Fruit fly (Drosophila melanogaster): ENCODE measurements around the gene CG17991.

CG17991 gene

DNA sequence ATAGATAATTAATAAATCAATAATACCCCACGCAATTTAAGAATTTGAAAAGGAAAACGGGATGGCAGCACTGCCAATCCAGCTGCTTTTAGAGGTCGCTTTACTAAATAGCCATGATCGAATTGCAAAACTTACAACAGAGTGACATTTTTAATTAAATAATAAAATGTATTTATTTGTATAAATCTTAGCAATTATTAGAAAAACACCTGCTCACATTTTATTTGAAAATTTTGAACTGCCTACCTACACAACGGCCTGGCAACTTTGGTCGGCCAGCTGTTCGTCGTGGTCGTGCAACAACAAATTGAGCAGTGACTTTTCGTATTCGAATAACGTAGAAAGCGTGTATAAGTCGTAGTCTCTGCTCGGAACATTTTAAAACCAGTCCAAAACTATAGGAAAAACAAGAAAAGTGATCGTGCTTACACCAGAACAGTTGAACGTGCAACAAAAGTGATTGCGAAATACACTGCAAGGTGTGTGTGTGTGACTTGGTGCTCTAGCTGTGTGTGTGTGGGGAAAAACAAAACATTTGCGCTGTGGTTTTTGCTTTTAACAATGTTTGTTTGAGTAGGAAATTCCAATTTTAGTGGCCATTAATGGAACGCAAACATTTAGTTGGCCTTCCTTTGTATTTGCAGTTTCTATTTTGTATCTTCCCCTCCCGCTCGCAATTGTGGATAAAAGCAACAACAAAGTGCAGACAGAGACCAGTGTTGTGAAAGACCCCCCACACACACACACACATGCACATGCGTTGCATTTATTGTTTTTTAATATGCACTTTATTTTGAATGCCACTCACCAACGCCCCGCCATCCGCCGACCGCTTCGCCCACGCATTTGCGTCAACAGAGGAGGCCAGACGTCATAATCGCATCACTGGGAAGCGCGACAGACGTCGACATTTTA is 33.7 kb downstream of the CG17991 start, which contains the start of gene CG5938 (continued):
- TF ChIP-seq CG17186 (GFP tag; optimal IDR thresholded peaks at IDR 0.05) = no peak
- TF ChIP-seq danr (GFP tag; IDR thresholded peaks at IDR 0.05) = no peak
- no peak for TF ChIP-seq CG2889 (GFP tag; IDR thresholded peaks at IDR 0.05)
- TF ChIP-seq CG6175 (GFP tag; IDR thresholded peaks at IDR 0.05) = no peak
- TF ChIP-seq CG3847 (GFP tag; IDR thresholded peaks at IDR 0.05) = peak; percentile 44
- peak; percentile 67 for TF ChIP-seq row (GFP tag; IDR thresholded peaks at IDR 0.05)
- TF ChIP-seq CG11504 (tag; optimal IDR thresholded peaks at IDR 0.05) = peak; percentile 50
- TF ChIP-seq org-1 (GFP tag; optimal IDR thresholded peaks at IDR 0.05) = no peak
- no peak for TF ChIP-seq CG4707 (GFP tag; optimal IDR thresholded peaks at IDR 0.05)
- no peak for TF ChIP-seq luna (GFP tag; optimal IDR thresholded peaks at IDR 0.05)
- peak; percentile 79 for TF ChIP-seq CG10267 (tag; optimal IDR thresholded peaks at IDR 0.05)
- TF ChIP-seq CG9932 (GFP tag; IDR thresholded peaks at IDR 0.05) = peak; percentile 26; the same call in 1 of the 2 replicates
- peak; percentile 22 for TF ChIP-seq Fer1 (GFP tag; optimal IDR thresholded peaks at IDR 0.05)
- TF ChIP-seq MESR4 (GFP tag; optimal IDR thresholded peaks at IDR 0.05) = peak; percentile 73
- 0 out of 4 replicates have a peak, but pooled peaks have one; percentile 9 for TF ChIP-seq Gug (GFP tag; IDR thresholded peaks at IDR 0.05)
- TF ChIP-seq CG11696 (GFP tag; IDR thresholded peaks at IDR 0.05) = no peak
- TF ChIP-seq Lim3 (GFP tag; IDR thresholded peaks at IDR 0.05) = no peak
- no peak for TF ChIP-seq CG7556 (GFP tag; optimal IDR thresholded peaks at IDR 0.05)
- no peak for TF ChIP-seq CG10543 (GFP tag; optimal IDR thresholded peaks at IDR 0.05)
- TF ChIP-seq chm (GFP tag; IDR thresholded peaks at IDR 0.05) = no peak
- 0 out of 2 replicates have a peak, but pooled peaks have one; percentile 10 for TF ChIP-seq CG10366 (GFP tag; IDR thresholded peaks at IDR 0.05)
- no peak for TF ChIP-seq CG16815 (GFP tag; optimal IDR thresholded peaks at IDR 0.05)
- 0 out of 3 replicates have a peak, but pooled peaks have one; percentile 31 for TF ChIP-seq so (GFP tag; IDR thresholded peaks at IDR 0.05)
- TF ChIP-seq Mad (GFP tag; optimal IDR thresholded peaks at IDR 0.05) = no peak
- TF ChIP-seq CG34224 (GFP tag; IDR thresholded peaks at IDR 0.05; ENCODE audit: partially characterized antibody) = peak; percentile 38; the same call in 2 of the 3 replicates
- TF ChIP-seq kni (GFP tag; optimal IDR thresholded peaks at IDR 0.05) = no peak
- TF ChIP-seq lbe (GFP tag; optimal IDR thresholded peaks at IDR 0.05) = peak; percentile 35
- TF ChIP-seq Fer3 (tag; optimal IDR thresholded peaks at IDR 0.05) = no peak
- TF ChIP-seq CG13894 (tag; optimal IDR thresholded peaks at IDR 0.05) = peak; percentile 13
- TF ChIP-seq Myb (GFP tag; optimal IDR thresholded peaks at IDR 0.05) = peak; percentile 0
- TF ChIP-seq Nf-YB (GFP tag; optimal IDR thresholded peaks at IDR 0.05) = no peak
- 0 out of 2 replicates have a peak, but pooled peaks have one; percentile 29 for TF ChIP-seq CG14441 (GFP tag; IDR thresholded peaks at IDR 0.05)
- TF ChIP-seq dpn (GFP tag; optimal IDR thresholded peaks at IDR 0.05) = peak in 1 of 2 experiments; percentile 42
- TF ChIP-seq CG11093 (GFP tag; IDR thresholded peaks at IDR 0.05) = no peak
- no peak for TF ChIP-seq Sry-β (GFP tag; optimal IDR thresholded peaks at IDR 0.05)
- TF ChIP-seq CG18262 (tag; optimal IDR thresholded peaks at IDR 0.05) = peak; percentile 36
- peak; percentile 18 for TF ChIP-seq CG7839 (tag; optimal IDR thresholded peaks at IDR 0.05)
- TF ChIP-seq CG17385 (GFP tag; optimal IDR thresholded peaks at IDR 0.05) = peak; percentile 48
- peak; percentile 8 for TF ChIP-seq CG10209 (GFP tag; optimal IDR thresholded peaks at IDR 0.05)
- no peak for TF ChIP-seq BtbVII (GFP tag; optimal IDR thresholded peaks at IDR 0.05)
- TF ChIP-seq dmrt11E (tag; optimal IDR thresholded peaks at IDR 0.05) = peak; percentile 13
- TF ChIP-seq CG10959 (GFP tag; IDR thresholded peaks at IDR 0.05) = 0 out of 2 replicates have a peak, but pooled peaks have one; percentile 13
- TF ChIP-seq CG10431 (GFP tag; optimal IDR thresholded peaks at IDR 0.05) = peak; percentile 57
- TF ChIP-seq hkb (optimal IDR thresholded peaks at IDR 0.05) = peak; percentile 26
- TF ChIP-seq hkb (GFP tag; IDR thresholded peaks at IDR 0.05) = no peak
- no peak for TF ChIP-seq fd64A (GFP tag; optimal IDR thresholded peaks at IDR 0.05)
- TF ChIP-seq CG18476 (GFP tag; optimal IDR thresholded peaks at IDR 0.05) = peak; percentile 19
- peak; percentile 26; the same call in 1 of the 2 replicates for TF ChIP-seq Xrp1 (GFP tag; IDR thresholded peaks at IDR 0.05)
